Fruit fly (Drosophila melanogaster): ENCODE data around the gene tadr.

Gene tadr

dm6 chr2L:21053623-21054022 lies 21.6 kb upstream of the tadr start (continued):
- peak; percentile 38 for TF ChIP-seq lab (GFP tag; optimal IDR thresholded peaks at IDR 0.05)
- TF ChIP-seq ranshi (GFP tag; IDR thresholded peaks at IDR 0.05): no peak
- TF ChIP-seq crp (GFP tag; optimal IDR thresholded peaks at IDR 0.05): no peak
- no peak for TF ChIP-seq CG7372 (GFP tag; IDR thresholded peaks at IDR 0.05)
- TF ChIP-seq exex (tag; optimal IDR thresholded peaks at IDR 0.05): peak; percentile 80
- TF ChIP-seq CG32772 (GFP tag; IDR thresholded peaks at IDR 0.05): no peak
- TF ChIP-seq CG3065 (GFP tag; optimal IDR thresholded peaks at IDR 0.05): no peak
- TF ChIP-seq Aef1 (GFP tag; IDR thresholded peaks at IDR 0.05): peak; percentile 34; the same call in 1 of the 3 replicates
- no peak for TF ChIP-seq chm (GFP tag; IDR thresholded peaks at IDR 0.05)
- TF ChIP-seq en (GFP tag; optimal IDR thresholded peaks at IDR 0.05): no peak
- no peak for TF ChIP-seq Scr (GFP tag; IDR thresholded peaks at IDR 0.05; ENCODE audit: partially characterized antibody)
- TF ChIP-seq Camta (GFP tag; optimal IDR thresholded peaks at IDR 0.05): no peak
- no peak for TF ChIP-seq esg (GFP tag; conservative IDR thresholded peaks at IDR 0.05)
- peak; percentile 30 for TF ChIP-seq CG10543 (GFP tag; optimal IDR thresholded peaks at IDR 0.05)
- TF ChIP-seq NC2β (GFP tag; optimal IDR thresholded peaks at IDR 0.05): no peak
- TF ChIP-seq Myb (GFP tag; optimal IDR thresholded peaks at IDR 0.05): no peak
- peak in 1 of 2 experiments; percentile 29 for TF ChIP-seq eve (GFP tag; optimal IDR thresholded peaks at IDR 0.05)
- TF ChIP-seq CG3838 (GFP tag; optimal IDR thresholded peaks at IDR 0.05): no peak
- TF ChIP-seq CG33557 (GFP tag; optimal IDR thresholded peaks at IDR 0.05): no peak
- TF ChIP-seq CG1024 (GFP tag; IDR thresholded peaks at IDR 0.05): no peak
- TF ChIP-seq Xbp1 (GFP tag; optimal IDR thresholded peaks at IDR 0.05): no peak
- peak; percentile 48 for TF ChIP-seq GATAe (GFP tag; conservative IDR thresholded peaks at IDR 0.05)
- no peak for TF ChIP-seq inv (GFP tag; IDR thresholded peaks at IDR 0.05; ENCODE audit: partially characterized antibody)
- no peak for TF ChIP-seq tio (GFP tag; optimal IDR thresholded peaks at IDR 0.05)
- TF ChIP-seq CG13624 (GFP tag; optimal IDR thresholded peaks at IDR 0.05): no peak
- no peak for TF ChIP-seq onecut (GFP tag; IDR thresholded peaks at IDR 0.05)
- no peak for TF ChIP-seq toy (GFP tag; IDR thresholded peaks at IDR 0.05)
- TF ChIP-seq CG34376 (GFP tag; optimal IDR thresholded peaks at IDR 0.05): peak; percentile 34
- no peak for TF ChIP-seq BtbVII (GFP tag; optimal IDR thresholded peaks at IDR 0.05)
- TF ChIP-seq scrt (GFP tag; optimal IDR thresholded peaks at IDR 0.05): no peak
- no peak for TF ChIP-seq btn (GFP tag; optimal IDR thresholded peaks at IDR 0.05)
- no peak for TF ChIP-seq CG11695 (GFP tag; IDR thresholded peaks at IDR 0.05)

DNA sequence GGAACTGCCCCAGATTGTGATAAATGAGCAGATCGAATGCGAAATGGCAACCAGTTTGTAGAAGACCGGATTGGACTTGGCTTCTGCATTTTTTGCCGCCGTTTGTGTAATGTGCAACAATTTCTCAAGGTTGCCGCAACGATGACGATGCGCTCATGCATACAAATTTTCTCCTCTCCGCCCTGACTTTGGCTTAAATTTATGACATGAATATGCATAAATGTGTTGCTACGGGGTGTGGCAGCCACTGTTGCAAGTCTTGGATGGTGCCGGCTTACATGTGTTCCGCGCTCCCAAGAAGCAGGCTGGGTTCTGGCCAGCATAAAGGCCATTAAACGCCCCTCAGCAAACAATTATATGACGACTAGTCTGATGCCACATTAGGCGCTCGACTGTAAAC lies 13.6 kb upstream of the tadr start:
- TF ChIP-seq Eip74EF (GFP tag; optimal IDR thresholded peaks at IDR 0.05): no peak

DNA sequence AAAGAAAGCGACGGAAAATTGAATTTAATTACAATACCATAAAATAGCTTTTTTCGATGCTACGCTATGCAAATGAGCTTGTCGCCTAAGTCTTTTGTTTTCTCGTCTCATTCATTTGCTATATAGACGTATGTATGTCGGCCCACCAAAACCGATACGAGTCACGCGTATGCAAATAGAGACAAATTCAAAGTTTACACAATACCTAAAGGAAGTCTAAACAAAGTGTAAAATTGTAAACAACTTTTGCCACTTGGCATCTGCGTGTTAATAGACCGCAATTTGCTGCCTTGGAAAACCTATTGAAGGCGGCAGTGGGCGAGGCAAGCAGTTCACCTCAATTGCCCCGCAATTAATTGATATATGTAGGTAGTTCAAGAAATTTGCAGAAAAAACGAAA lies 12.6 kb upstream of the tadr start:
- TF ChIP-seq ATbp (GFP tag; optimal IDR thresholded peaks at IDR 0.05): peak; percentile 8
- TF ChIP-seq CG15269 (tag; optimal IDR thresholded peaks at IDR 0.05): no peak
- no peak for TF ChIP-seq Antp (GFP tag; optimal IDR thresholded peaks at IDR 0.05)
- no peak for TF ChIP-seq trem (tag; optimal IDR thresholded peaks at IDR 0.05)
- no peak for TF ChIP-seq Deaf1 (tag; optimal IDR thresholded peaks at IDR 0.05)
- TF ChIP-seq CG18011 (GFP tag; optimal IDR thresholded peaks at IDR 0.05): no peak
- TF ChIP-seq pros (GFP tag; optimal IDR thresholded peaks at IDR 0.05): no peak
- TF ChIP-seq Mad (GFP tag; optimal IDR thresholded peaks at IDR 0.05): no peak
- peak; percentile 0 for TF ChIP-seq BtbVII (GFP tag; optimal IDR thresholded peaks at IDR 0.05)
- TF ChIP-seq CG31388 (GFP tag; optimal IDR thresholded peaks at IDR 0.05): no peak
- TF ChIP-seq sc (optimal IDR thresholded peaks at IDR 0.05): no peak
- no peak for TF ChIP-seq sc (GFP tag; optimal IDR thresholded peaks at IDR 0.05)
- no peak for TF ChIP-seq CG4617 (GFP tag; optimal IDR thresholded peaks at IDR 0.05; ENCODE audit: borderline replicate concordance)
- no peak for TF ChIP-seq Fer2 (tag; optimal IDR thresholded peaks at IDR 0.05)
- TF ChIP-seq z (GFP tag; IDR thresholded peaks at IDR 0.05): no peak
- no peak for TF ChIP-seq CG9727 (GFP tag; optimal IDR thresholded peaks at IDR 0.05)
- no peak for TF ChIP-seq exex (tag; optimal IDR thresholded peaks at IDR 0.05)
- no peak for TF ChIP-seq ken (GFP tag; IDR thresholded peaks at IDR 0.05)
- TF ChIP-seq Hr3 (GFP tag; optimal IDR thresholded peaks at IDR 0.05): no peak
- no peak for TF ChIP-seq CkIIα-i1 (GFP tag; IDR thresholded peaks at IDR 0.05)

All from whole organism, embryonic.